Fruit fly (Drosophila melanogaster) whole organism, embryonic: ENCODE measurements around the gene CG13894.
A peak's percentile ranks its signal among the peaks of the same experiment; 100 is the strongest.

ENCODE experiments used
- Atf6 ChIP-seq: fragments of 200-800 bp; sonication (Bioruptor generic); IDR thresholded peaks from 2 replicates; pipeline ENCODE4 v1.3.6; 2022; ENCODE audit warnings: missing biosample characterization, missing genetic modification characterization
- BEAF-32 ChIP-seq: fragments of 200-800 bp; sonication (Bioruptor generic); optimal IDR thresholded peaks from 3 replicates; lab custom pipeline; 2017; ENCODE audit warnings: missing biosample characterization, missing genetic modification characterization, mild to moderate bottlenecking, moderate library complexity, missing genetic modification reagents
- Blimp-1 ChIP-seq: fragments of 200-800 bp; sonication (Bioruptor generic); optimal IDR thresholded peaks from 3 replicates; lab custom pipeline; 2018; ENCODE audit warnings: missing biosample characterization, missing genetic modification characterization, mild to moderate bottlenecking, moderate library complexity, missing genetic modification reagents
- CG10267 ChIP-seq: fragments of 200-800 bp; sonication (Bioruptor generic); optimal IDR thresholded peaks from 2 replicates; lab custom pipeline; 2018; ENCODE audit warnings: missing biosample characterization, mild to moderate bottlenecking, missing genetic modification characterization, moderate library complexity
- CG10959 ChIP-seq: fragments of 200-800 bp; sonication (Bioruptor generic); IDR thresholded peaks from 2 replicates; pipeline ENCODE4 v1.3.6; 2022; ENCODE audit warnings: missing biosample characterization, missing genetic modification characterization
- CG11456 ChIP-seq: fragments of 200-800 bp; sonication (Bioruptor generic); IDR thresholded peaks from 3 replicates; pipeline ENCODE4 v1.3.6; 2022; ENCODE audit warnings: missing biosample characterization, missing genetic modification characterization
- CG13287 ChIP-seq: fragments of 200-800 bp; sonication (Bioruptor generic); IDR thresholded peaks from 2 replicates; pipeline ENCODE4 v1.3.6; 2022; ENCODE audit warnings: missing biosample characterization, missing genetic modification characterization; ENCODE audit not compliant: partially characterized antibody
- CG18619 ChIP-seq: fragments of 200-800 bp; sonication (Bioruptor generic); optimal IDR thresholded peaks from 3 replicates; lab custom pipeline; 2017; ENCODE audit warnings: missing biosample characterization, mild to moderate bottlenecking, missing genetic modification characterization
- CG30020 ChIP-seq: fragments of 200-800 bp; optimal IDR thresholded peaks from 2 replicates; lab custom pipeline; 2019; ENCODE audit warnings: missing biosample characterization, mild to moderate bottlenecking, missing genetic modification characterization, moderate library complexity
- CG3065 ChIP-seq: fragments of 200-800 bp; sonication (Bioruptor generic); optimal IDR thresholded peaks from 2 replicates; lab custom pipeline; 2016; ENCODE audit warnings: missing biosample characterization, missing genetic modification characterization
- CG33213 ChIP-seq: fragments of 200-800 bp; sonication (Bioruptor generic); optimal IDR thresholded peaks from 3 replicates; lab custom pipeline; 2016; ENCODE audit warnings: missing biosample characterization, missing genetic modification characterization
- CG4360 ChIP-seq: fragments of 200-800 bp; sonication (Bioruptor generic); IDR thresholded peaks from 2 replicates; pipeline ENCODE4 v1.3.6; 2022; ENCODE audit warnings: missing biosample characterization, missing genetic modification characterization
- CG43689 ChIP-seq: fragments of 200-800 bp; sonication (Bioruptor generic); IDR thresholded peaks from 2 replicates; pipeline ENCODE4 v1.3.6; 2022; ENCODE audit warnings: missing biosample characterization, missing genetic modification characterization
- CG4404 ChIP-seq: fragments of 200-800 bp; sonication (Bioruptor generic); IDR thresholded peaks from 2 replicates; pipeline ENCODE4 v1.3.6; 2022; ENCODE audit warnings: missing biosample characterization, missing genetic modification characterization
- CG5245 ChIP-seq: fragments of 200-800 bp; sonication (Bioruptor generic); optimal IDR thresholded peaks from 3 replicates; lab custom pipeline; 2016; ENCODE audit warnings: missing biosample characterization, missing genetic modification characterization
- CG9437 ChIP-seq: fragments of 200-800 bp; sonication (Bioruptor generic); optimal IDR thresholded peaks from 2 replicates; lab custom pipeline; 2018; ENCODE audit warnings: missing biosample characterization, mild to moderate bottlenecking, missing genetic modification characterization
- CG9609 ChIP-seq: fragments of 200-800 bp; sonication (Bioruptor generic); optimal IDR thresholded peaks from 3 replicates; lab custom pipeline; 2016; ENCODE audit warnings: missing biosample characterization, missing genetic modification characterization
- CG9876 ChIP-seq: fragments of 200-800 bp; sonication (Bioruptor generic); optimal IDR thresholded peaks from 2 replicates; lab custom pipeline; 2016; ENCODE audit warnings: missing biosample characterization, missing genetic modification characterization
- Drgx ChIP-seq: fragments of 200-800 bp; sonication (Bioruptor generic); IDR thresholded peaks from 2 replicates; pipeline ENCODE4 v1.3.6; 2022; ENCODE audit warnings: missing biosample characterization, missing genetic modification characterization
- Ets65A ChIP-seq: fragments of 200-800 bp; sonication (Bioruptor generic); peaks from one replicate; lab custom pipeline; 2016; ENCODE audit warnings: missing biosample characterization, missing genetic modification characterization
- H15 ChIP-seq: fragments of 200-800 bp; sonication (Bioruptor generic); IDR thresholded peaks from 3 replicates; pipeline ENCODE4 v1.3.6; 2022; ENCODE audit warnings: missing biosample characterization, missing genetic modification characterization
- Hsf ChIP-seq: fragments of 200-800 bp; sonication (Bioruptor generic); optimal IDR thresholded peaks from 3 replicates; lab custom pipeline; 2016; ENCODE audit warnings: missing biosample characterization, missing genetic modification characterization
- Lim3 ChIP-seq: fragments of 200-800 bp; sonication (Bioruptor generic); IDR thresholded peaks from 2 replicates; pipeline ENCODE4 v1.3.6; 2022; ENCODE audit warnings: missing biosample characterization, missing genetic modification characterization
- Med ChIP-seq: fragments of 200-800 bp; sonication (Bioruptor generic); peaks from one replicate; lab custom pipeline; 2016; ENCODE audit warnings: missing biosample characterization, missing genetic modification characterization, mild to moderate bottlenecking, inconsistent platforms, moderate library complexity
- NK7.1 ChIP-seq: fragments of 200-800 bp; sonication (Bioruptor generic); optimal IDR thresholded peaks from 3 replicates; lab custom pipeline; 2016; ENCODE audit warnings: missing biosample characterization, missing genetic modification characterization
- Oaz ChIP-seq: fragments of 200-800 bp; sonication (Bioruptor generic); IDR thresholded peaks from 2 replicates; pipeline ENCODE4 v1.3.6; 2022; ENCODE audit warnings: missing biosample characterization, missing genetic modification characterization
- Poxn ChIP-seq: fragments of 200-800 bp; sonication (Bioruptor generic); IDR thresholded peaks from 2 replicates; pipeline ENCODE4 v1.3.6; 2022; ENCODE audit warnings: missing biosample characterization, missing genetic modification characterization
- Rx ChIP-seq: fragments of 200-800 bp; sonication (Bioruptor generic); IDR thresholded peaks from 2 replicates; pipeline ENCODE4 v1.3.6; 2022; ENCODE audit warnings: missing biosample characterization, missing genetic modification characterization
- Stat92E ChIP-seq, 3 experiments: fragments of >200 bp in 2 of 3; fragments of 200-800 bp in 1 of 3; sonication (Bioruptor generic) in 1 of 3; optimal IDR thresholded peaks; 2 replicates each; lab custom pipeline; 2017 to 2019; ENCODE audit warnings: missing biosample characterization in 3 of 3, missing genetic modification characterization in 3 of 3, mild to moderate bottlenecking in 1 of 3, moderate library complexity in 1 of 3
- ac ChIP-seq: fragments of 200-800 bp; sonication (Bioruptor generic); optimal IDR thresholded peaks from 3 replicates; lab custom pipeline; 2017; ENCODE audit warnings: missing biosample characterization, mild to moderate bottlenecking, missing genetic modification characterization
- dan ChIP-seq: fragments of 200-800 bp; sonication (Bioruptor generic); IDR thresholded peaks from 2 replicates; pipeline ENCODE4 v1.3.6; 2022; ENCODE audit warnings: missing biosample characterization, missing genetic modification characterization
- disco-r ChIP-seq: fragments of 200-800 bp; sonication (Bioruptor generic); optimal IDR thresholded peaks from 2 replicates; lab custom pipeline; 2016; ENCODE audit warnings: missing biosample characterization, missing genetic modification characterization
- dm ChIP-seq: fragments of 200-800 bp; sonication (Bioruptor generic); optimal IDR thresholded peaks from 3 replicates; lab custom pipeline; 2016; ENCODE audit warnings: missing biosample characterization, missing genetic modification characterization
- dysf ChIP-seq: fragments of 200-800 bp; sonication (Bioruptor generic); IDR thresholded peaks from 3 replicates; pipeline ENCODE4 v1.3.6; 2022; ENCODE audit warnings: missing biosample characterization, missing genetic modification characterization
- emc ChIP-seq: fragments of 200-800 bp; sonication (Bioruptor generic); optimal IDR thresholded peaks from 2 replicates; lab custom pipeline; 2016; ENCODE audit warnings: missing biosample characterization, missing genetic modification characterization
- gcm ChIP-seq: fragments of 200-800 bp; sonication (Bioruptor generic); optimal IDR thresholded peaks from 2 replicates; lab custom pipeline; 2019; ENCODE audit warnings: missing biosample characterization, mild to moderate bottlenecking, missing genetic modification characterization, moderate library complexity
- grau ChIP-seq: fragments of 200-800 bp; optimal IDR thresholded peaks from 3 replicates; lab custom pipeline; 2019; ENCODE audit warnings: missing biosample characterization, mild to moderate bottlenecking, missing genetic modification characterization, moderate library complexity
- ham ChIP-seq: fragments of 200-800 bp; sonication (Bioruptor generic); IDR thresholded peaks from 2 replicates; pipeline ENCODE4 v1.3.6; 2022; ENCODE audit warnings: missing biosample characterization, missing genetic modification characterization
- lbe ChIP-seq: fragments of 200-800 bp; sonication (Bioruptor generic); optimal IDR thresholded peaks from 2 replicates; lab custom pipeline; 2016; ENCODE audit warnings: missing biosample characterization, mild to moderate bottlenecking, missing genetic modification characterization
- lilli ChIP-seq: fragments of 200-800 bp; sonication (Bioruptor generic); optimal IDR thresholded peaks from 3 replicates; lab custom pipeline; 2016; ENCODE audit warnings: missing biosample characterization, missing genetic modification characterization
- nom ChIP-seq: fragments of 200-800 bp; sonication (Bioruptor generic); optimal IDR thresholded peaks from 2 replicates; lab custom pipeline; 2017; ENCODE audit warnings: missing biosample characterization, missing genetic modification characterization, mild to moderate bottlenecking, moderate library complexity, missing genetic modification reagents
- pfk ChIP-seq: fragments of 200-800 bp; sonication (Bioruptor generic); optimal IDR thresholded peaks from 2 replicates; lab custom pipeline; 2018; ENCODE audit warnings: missing biosample characterization, mild to moderate bottlenecking, missing genetic modification characterization, moderate library complexity
- pros ChIP-seq: fragments of 200-800 bp; sonication (Bioruptor generic); optimal IDR thresholded peaks from 3 replicates; lab custom pipeline; 2019; ENCODE audit warnings: missing biosample characterization, mild to moderate bottlenecking, missing genetic modification characterization, moderate library complexity
- salm ChIP-seq: fragments of 200-800 bp; sonication (Bioruptor generic); optimal IDR thresholded peaks from 2 replicates; lab custom pipeline; 2018; ENCODE audit warnings: missing biosample characterization, mild to moderate bottlenecking, missing genetic modification characterization
- sisA ChIP-seq: fragments of 200-800 bp; sonication (Bioruptor generic); IDR thresholded peaks from 2 replicates; pipeline ENCODE4 v1.3.6; 2022; ENCODE audit warnings: missing biosample characterization, missing genetic modification characterization
- stwl ChIP-seq: fragments of 200-800 bp; sonication (Bioruptor generic); optimal IDR thresholded peaks from 3 replicates; lab custom pipeline; 2018; ENCODE audit warnings: missing biosample characterization, mild to moderate bottlenecking, missing genetic modification characterization, moderate library complexity

The CG13894 gene

dm6 chr3L:660314-661075, 38.4 kb downstream of the CG13894 start:
- TF ChIP-seq grau (tag; lab: Kevin White, UChicago): no peak
- peak; percentile 1 for TF ChIP-seq nom (GFP tag; lab: Kevin White, UChicago)
- TF ChIP-seq Lim3: no peak
- TF ChIP-seq pros (GFP tag; lab: Kevin White, UChicago): no peak
- TF ChIP-seq Med (GFP tag; lab: Kevin White, UChicago): peak; percentile 14
- 0 out of 3 replicates have a peak, but pooled peaks have one; percentile 26 for TF ChIP-seq CG11456 (GFP tag; lab: Robert Waterston, UW)
- peak; percentile 46 for TF ChIP-seq Ets65A (GFP tag; lab: Kevin White, UChicago)

dm6 chr3L:658279-658678, 40.7 kb downstream of the CG13894 start:
- TF ChIP-seq CG10267 (tag; lab: Kevin White, UChicago): peak; percentile 3
- TF ChIP-seq stwl (tag; lab: Kevin White, UChicago): peak; percentile 24
- 0 out of 2 replicates have a peak, but pooled peaks have one; percentile 12 for TF ChIP-seq Drgx (GFP tag; lab: Robert Waterston, UW)
- no peak for TF ChIP-seq lbe (GFP tag; lab: Kevin White, UChicago)
- peak; percentile 41 for TF ChIP-seq Med (GFP tag; lab: Kevin White, UChicago)
- TF ChIP-seq Ets65A (GFP tag; lab: Kevin White, UChicago): peak; percentile 75

- TF ChIP-seq CG4404 (GFP tag; lab: Robert Waterston, UW) (peak; percentile 78), ac (peak; percentile 2), Blimp-1 (GFP tag; lab: Kevin White, UChicago) (peak; percentile 87), CG9437 (peak; percentile 77), CG43689 (no peak; the same call in 1 of the 2 replicates), Hsf (GFP tag; lab: Kevin White, UChicago) (peak; percentile 97), ham (GFP tag; lab: Robert Waterston, UW) (peak; percentile 74; the same call in 1 of the 2 replicates), gcm (GFP tag; lab: Kevin White, UChicago) (peak; percentile 92), CG9876 (GFP tag; lab: Kevin White, UChicago) (peak; percentile 94), Rx (peak; percentile 88), pfk (GFP tag; lab: Kevin White, UChicago) (peak; percentile 20), sisA (peak; percentile 89), NK7.1 (GFP tag; lab: Kevin White, UChicago) (peak; percentile 92), Stat92E (GFP tag; optimal IDR thresholded peaks at IDR 0.05; lab: Kevin White, UChicago) (no peak), Atf6 (GFP tag; lab: Robert Waterston, UW) (peak; percentile 91), CG30020 (tag; lab: Kevin White, UChicago) (peak; percentile 76), CG9609 (peak; percentile 96), CG18619 (GFP tag; lab: Kevin White, UChicago) (peak; percentile 91), H15 (peak; percentile 88), dm (peak; percentile 93), CG10959 (GFP tag; lab: Robert Waterston, UW) (peak; percentile 61), CG4360 (GFP tag; lab: Robert Waterston, UW) (peak; percentile 62), CG33213 (GFP tag; lab: Kevin White, UChicago) (peak; percentile 97), dan (GFP tag; lab: Robert Waterston, UW) (0 out of 2 replicates have a peak, but pooled peaks have one; percentile 46), lilli (peak; percentile 98), BEAF-32 (GFP tag; lab: Kevin White, UChicago) (peak; percentile 60), Poxn (GFP tag; lab: Robert Waterston, UW) (peak; percentile 75), disco-r (GFP tag; lab: Kevin White, UChicago) (peak; percentile 86), CG5245 (GFP tag; lab: Kevin White, UChicago) (peak; percentile 94), salm (tag; lab: Kevin White, UChicago) (peak; percentile 81), dysf (GFP tag; lab: Robert Waterston, UW) (peak; percentile 93), CG3065 (peak; percentile 77), emc (GFP tag; lab: Kevin White, UChicago) (peak; percentile 89), CG13287 (GFP tag; lab: Robert Waterston, UW) (peak; percentile 75), Oaz (peak; percentile 58), stwl (tag; lab: Kevin White, UChicago) (peak; percentile 92)
These were observed 44.9 kb downstream of the CG13894 start, which contains the start of the genes MED30 and Rev1 for dm6 chr3L:654019-654418. TSS of gene MED30 (minus strand) at chr3L:654089. TSS of gene Rev1 (plus strand) at chr3L:654363.
